Fruit fly (Drosophila melanogaster) whole organism, prepupa: ENCODE results near the gene Sumo.
A peak's percentile ranks its signal among the peaks of the same experiment; 100 is the strongest.

Source experiments
- Blimp-1 ChIP-seq: fragments of 200-800 bp; sonication (Bioruptor generic); optimal IDR thresholded peaks from 3 replicates; lab custom pipeline; 2017; ENCODE audit warnings: missing biosample characterization, missing genetic modification characterization, mild to moderate bottlenecking, moderate library complexity, missing genetic modification reagents
- CG10631 ChIP-seq: fragments of 200-800 bp; sonication (Bioruptor generic); optimal IDR thresholded peaks from 2 replicates; lab custom pipeline; 2016; ENCODE audit warnings: missing biosample characterization, missing genetic modification characterization
- CG10669 ChIP-seq: fragments of 200-800 bp; sonication (Bioruptor generic); optimal IDR thresholded peaks from 3 replicates; lab custom pipeline; 2018; ENCODE audit warnings: missing biosample characterization, mild to moderate bottlenecking, missing genetic modification characterization, moderate library complexity
- CG11294 ChIP-seq: fragments of 200-800 bp; sonication (Bioruptor generic); IDR thresholded peaks from 2 replicates; pipeline ENCODE4 v1.3.6; 2022; ENCODE audit warnings: missing biosample characterization, missing genetic modification characterization
- CG11762 ChIP-seq: fragments of 200-800 bp; sonication (Bioruptor generic); optimal IDR thresholded peaks from 3 replicates; lab custom pipeline; 2016; ENCODE audit warnings: missing biosample characterization, missing genetic modification characterization; ENCODE audit not compliant: insufficient read depth
- CG15336 ChIP-seq: fragments of 200-800 bp; sonication (Bioruptor generic); IDR thresholded peaks from 2 replicates; pipeline ENCODE4 v1.3.6; 2022; ENCODE audit warnings: missing biosample characterization, missing genetic modification characterization
- CG16779 ChIP-seq: fragments of 200-800 bp; sonication (Bioruptor generic); optimal IDR thresholded peaks from 3 replicates; lab custom pipeline; 2017; ENCODE audit warnings: missing biosample characterization, mild to moderate bottlenecking, missing genetic modification characterization
- CG3032 ChIP-seq: fragments of 200-800 bp; optimal IDR thresholded peaks from 2 replicates; lab custom pipeline; 2019; ENCODE audit warnings: missing biosample characterization, mild to moderate bottlenecking, missing genetic modification characterization, moderate library complexity
- CG31627 ChIP-seq: fragments of 200-800 bp; sonication (Bioruptor generic); optimal IDR thresholded peaks from 3 replicates; lab custom pipeline; 2016; ENCODE audit warnings: missing biosample characterization, missing genetic modification characterization
- CG32006 ChIP-seq: fragments of 200-800 bp; sonication (Bioruptor generic); optimal IDR thresholded peaks from 3 replicates; lab custom pipeline; 2017; ENCODE audit warnings: missing biosample characterization, mild to moderate bottlenecking, missing genetic modification characterization
- CG34406 ChIP-seq: fragments of 200-800 bp; sonication (Bioruptor generic); optimal IDR thresholded peaks from 3 replicates; lab custom pipeline; 2016; ENCODE audit warnings: missing biosample characterization, missing genetic modification characterization
- CG3919 ChIP-seq: fragments of 200-800 bp; sonication (Bioruptor generic); optimal IDR thresholded peaks from 3 replicates; lab custom pipeline; 2016; ENCODE audit warnings: missing biosample characterization, missing genetic modification characterization
- CG4318 ChIP-seq: fragments of 200-800 bp; sonication (Bioruptor generic); optimal IDR thresholded peaks from 3 replicates; lab custom pipeline; 2017; ENCODE audit warnings: missing biosample characterization, mild to moderate bottlenecking, missing genetic modification characterization
- CG6163 ChIP-seq: fragments of 200-800 bp; sonication (Bioruptor generic); IDR thresholded peaks from 3 replicates; pipeline ENCODE4 v1.3.6; 2022; ENCODE audit warnings: missing biosample characterization, missing genetic modification characterization
- CG6276 ChIP-seq: fragments of 200-800 bp; sonication (Bioruptor generic); optimal IDR thresholded peaks from 2 replicates; lab custom pipeline; 2017; ENCODE audit warnings: missing biosample characterization, mild to moderate bottlenecking, missing genetic modification characterization
- CG6808 ChIP-seq: fragments of 200-800 bp; sonication (Bioruptor generic); optimal IDR thresholded peaks from 3 replicates; lab custom pipeline; 2017; ENCODE audit warnings: missing biosample characterization, missing genetic modification characterization, mild to moderate bottlenecking, moderate library complexity, missing genetic modification reagents
- CG6854 ChIP-seq: fragments of 200-800 bp; sonication (Bioruptor generic); optimal IDR thresholded peaks from 2 replicates; lab custom pipeline; 2017; ENCODE audit warnings: missing biosample characterization, mild to moderate bottlenecking, missing genetic modification characterization
- CG7368 ChIP-seq: fragments of 200-800 bp; sonication (Bioruptor generic); optimal IDR thresholded peaks from 3 replicates; lab custom pipeline; 2016; ENCODE audit warnings: missing biosample characterization, missing genetic modification characterization
- CG8119 ChIP-seq: fragments of 200-800 bp; sonication (Bioruptor generic); IDR thresholded peaks from 3 replicates; pipeline ENCODE4 v1.3.6; 2022; ENCODE audit warnings: missing biosample characterization, missing genetic modification characterization
- CG8319 ChIP-seq: fragments of 200-800 bp; sonication (Bioruptor generic); optimal IDR thresholded peaks from 3 replicates; lab custom pipeline; 2016; ENCODE audit warnings: missing biosample characterization, missing genetic modification characterization
- CG8632 ChIP-seq: fragments of 200-800 bp; sonication (Bioruptor generic); optimal IDR thresholded peaks from 3 replicates; lab custom pipeline; 2016; ENCODE audit warnings: missing biosample characterization, missing genetic modification characterization
- CG9139 ChIP-seq: fragments of 200-800 bp; sonication (Bioruptor generic); optimal IDR thresholded peaks from 3 replicates; lab custom pipeline; 2017; ENCODE audit warnings: missing biosample characterization, mild to moderate bottlenecking, missing genetic modification characterization
- Eip78C ChIP-seq: fragments of 200-800 bp; sonication (Bioruptor generic); peaks from one replicate; lab custom pipeline; 2016; ENCODE audit warnings: missing biosample characterization, missing genetic modification characterization
- Eip93F ChIP-seq: fragments of 200-800 bp; sonication (Bioruptor generic); optimal IDR thresholded peaks from 2 replicates; lab custom pipeline; 2016; ENCODE audit warnings: missing biosample characterization, mild to moderate bottlenecking, missing genetic modification characterization
- Ets96B ChIP-seq: fragments of 200-800 bp; optimal IDR thresholded peaks from 2 replicates; lab custom pipeline; 2019; ENCODE audit warnings: missing biosample characterization, mild to moderate bottlenecking, missing genetic modification characterization, moderate library complexity
- Gug ChIP-seq: fragments of 200-800 bp; sonication (Bioruptor generic); IDR thresholded peaks from 2 replicates; pipeline ENCODE4 v1.3.6; 2022; ENCODE audit warnings: missing biosample characterization, missing genetic modification characterization
- Hr38 ChIP-seq: sonication (Bioruptor generic); optimal IDR thresholded peaks from 2 replicates; lab custom pipeline; 2016; ENCODE audit warnings: missing biosample characterization, missing genetic modification characterization
- Hr39 ChIP-seq: fragments of 200-800 bp; sonication (Bioruptor generic); optimal IDR thresholded peaks from 2 replicates; lab custom pipeline; 2016; ENCODE audit warnings: missing biosample characterization, missing genetic modification characterization
- Hr4 ChIP-seq: fragments of 200-800 bp; sonication (Bioruptor generic); optimal IDR thresholded peaks from 3 replicates; lab custom pipeline; 2016; ENCODE audit warnings: missing biosample characterization, missing genetic modification characterization
- Met ChIP-seq: fragments of 200-800 bp; sonication (Bioruptor generic); optimal IDR thresholded peaks from 3 replicates; lab custom pipeline; 2016; ENCODE audit warnings: missing biosample characterization, missing genetic modification characterization
- OdsH ChIP-seq: fragments of 200-800 bp; sonication (Bioruptor generic); optimal IDR thresholded peaks from 3 replicates; lab custom pipeline; 2016; ENCODE audit warnings: missing biosample characterization, missing genetic modification characterization
- Smox ChIP-seq: fragments of 200-800 bp; sonication (Bioruptor generic); optimal IDR thresholded peaks from 3 replicates; lab custom pipeline; 2016; ENCODE audit warnings: missing biosample characterization, missing genetic modification characterization
- Sox102F ChIP-seq: fragments of 200-800 bp; sonication (Bioruptor generic); optimal IDR thresholded peaks from 2 replicates; lab custom pipeline; 2016; ENCODE audit warnings: missing biosample characterization, mild to moderate bottlenecking, missing genetic modification characterization
- Sox14 ChIP-seq: fragments of 200-800 bp; sonication (Bioruptor generic); optimal IDR thresholded peaks from 3 replicates; lab custom pipeline; 2016; ENCODE audit warnings: missing biosample characterization, missing genetic modification characterization
- Sox15 ChIP-seq: fragments of 200-800 bp; sonication (Bioruptor generic); optimal IDR thresholded peaks from 3 replicates; lab custom pipeline; 2016; ENCODE audit warnings: missing biosample characterization, missing genetic modification characterization
- achi ChIP-seq: fragments of 200-800 bp; sonication (Bioruptor generic); optimal IDR thresholded peaks from 3 replicates; lab custom pipeline; 2016; ENCODE audit warnings: missing biosample characterization, missing genetic modification characterization
- acj6 ChIP-seq: fragments of 200-800 bp; sonication (Bioruptor generic); optimal IDR thresholded peaks from 3 replicates; lab custom pipeline; 2016; ENCODE audit warnings: missing biosample characterization, missing genetic modification characterization
- cyc ChIP-seq: fragments of 200-800 bp; sonication (Bioruptor generic); optimal IDR thresholded peaks from 3 replicates; lab custom pipeline; 2016; ENCODE audit warnings: missing biosample characterization, missing genetic modification characterization
- dac ChIP-seq: fragments of 200-800 bp; sonication (Bioruptor generic); optimal IDR thresholded peaks from 2 replicates; lab custom pipeline; 2017; ENCODE audit warnings: missing biosample characterization, mild to moderate bottlenecking, missing genetic modification characterization
- dsx ChIP-seq: fragments of 200-800 bp; optimal IDR thresholded peaks from 3 replicates; lab custom pipeline; 2019; ENCODE audit warnings: missing biosample characterization, mild to moderate bottlenecking, missing genetic modification characterization, moderate library complexity; ENCODE audit not compliant: poor library complexity, severe bottlenecking
- eg ChIP-seq: fragments of 200-800 bp; sonication (Bioruptor generic); IDR thresholded peaks from 3 replicates; pipeline ENCODE4 v1.3.6; 2022; ENCODE audit warnings: missing biosample characterization, missing genetic modification characterization
- fd59A ChIP-seq: fragments of 200-800 bp; sonication (Bioruptor generic); optimal IDR thresholded peaks from 2 replicates; lab custom pipeline; 2017; ENCODE audit warnings: missing biosample characterization, mild to moderate bottlenecking, missing genetic modification characterization, missing genetic modification reagents
- fd85E ChIP-seq: fragments of 200-800 bp; sonication (Bioruptor generic); optimal IDR thresholded peaks from 3 replicates; lab custom pipeline; 2016; ENCODE audit warnings: missing biosample characterization, missing genetic modification characterization
- fkh ChIP-seq: fragments of 200-800 bp; sonication (Bioruptor generic); optimal IDR thresholded peaks from 3 replicates; lab custom pipeline; 2017; ENCODE audit warnings: missing biosample characterization, mild to moderate bottlenecking, missing genetic modification characterization, moderate library complexity
- lz ChIP-seq: fragments of 200-800 bp; sonication (Bioruptor generic); optimal IDR thresholded peaks from 3 replicates; lab custom pipeline; 2016; ENCODE audit warnings: missing biosample characterization, missing genetic modification characterization
- net ChIP-seq: fragments of 200-800 bp; sonication (Bioruptor generic); optimal IDR thresholded peaks from 3 replicates; lab custom pipeline; 2016; ENCODE audit warnings: missing biosample characterization, missing genetic modification characterization
- pdm3 ChIP-seq: fragments of 200-800 bp; sonication (Bioruptor generic); optimal IDR thresholded peaks from 3 replicates; lab custom pipeline; 2016; ENCODE audit warnings: missing biosample characterization, missing genetic modification characterization
- salr ChIP-seq, 2 experiments: fragments of 200-800 bp; sonication (Bioruptor generic); optimal IDR thresholded peaks; 3 replicates each; lab custom pipeline; 2016 to 2018; ENCODE audit warnings: missing biosample characterization in 2 of 2, missing genetic modification characterization in 2 of 2, mild to moderate bottlenecking in 1 of 2
- spab ChIP-seq: fragments of 200-800 bp; sonication (Bioruptor generic); optimal IDR thresholded peaks from 2 replicates; lab custom pipeline; 2017; ENCODE audit warnings: missing biosample characterization, mild to moderate bottlenecking, missing genetic modification characterization, missing genetic modification reagents
- ss ChIP-seq, 2 experiments: fragments of 200-800 bp; sonication (Bioruptor generic); optimal IDR thresholded peaks; 2 replicates in 1 of 2; 3 replicates in 1 of 2; lab custom pipeline; 2017 to 2018; ENCODE audit warnings: mild to moderate bottlenecking in 2 of 2, missing biosample characterization in 2 of 2, missing genetic modification characterization in 2 of 2, moderate library complexity in 1 of 2
- svp ChIP-seq: fragments of 200-800 bp; sonication (Bioruptor generic); peaks from one replicate; lab custom pipeline; 2016; ENCODE audit warnings: missing biosample characterization, missing genetic modification characterization
- topi ChIP-seq: fragments of 200-800 bp; sonication (Bioruptor generic); optimal IDR thresholded peaks from 3 replicates; lab custom pipeline; 2016; ENCODE audit warnings: missing biosample characterization, missing genetic modification characterization
- vri ChIP-seq: fragments of 200-800 bp; sonication (Bioruptor generic); optimal IDR thresholded peaks from 3 replicates; lab custom pipeline; 2016; ENCODE audit warnings: missing biosample characterization, mild to moderate bottlenecking, missing genetic modification characterization

The Sumo gene

dm6 chr2L:6950096-6950495 is 17.3 kb downstream of the Sumo start, which contains the start of the genes Gas41 and SA1:
Gene Gas41, minus strand, starts transcription at chr2L:6950207.
Gene SA1, plus strand, starts transcription at chr2L:6950421.
- TF ChIP-seq ss (GFP tag; optimal IDR thresholded peaks at IDR 0.05; lab: Kevin White, UChicago) (no peak), Met (GFP tag; lab: Kevin White, UChicago) (no peak), CG8119 (GFP tag; lab: Robert Waterston, UW) (peak; percentile 81), CG11294 (GFP tag; lab: Robert Waterston, UW) (peak; percentile 69; the same call in 1 of the 2 replicates), fd59A (peak; percentile 57), Sox102F (GFP tag; lab: Kevin White, UChicago) (no peak), CG8319 (GFP tag; lab: Kevin White, UChicago) (no peak), CG31627 (peak; percentile 29), CG32006 (no peak), spab (GFP tag; lab: Kevin White, UChicago) (no peak), CG7368 (GFP tag; lab: Kevin White, UChicago) (no peak), CG4318 (GFP tag; lab: Kevin White, UChicago) (no peak), lz (GFP tag; lab: Kevin White, UChicago) (peak; percentile 78), OdsH (peak; percentile 92), Hr4 (GFP tag; lab: Kevin White, UChicago) (no peak), CG15336 (GFP tag; lab: Robert Waterston, UW) (peak; percentile 75), salr (GFP tag; optimal IDR thresholded peaks at IDR 0.05; lab: Kevin White, UChicago) (peak in 1 of 2 experiments; percentile 13), CG6854 (GFP tag; lab: Kevin White, UChicago) (no peak), CG10669 (GFP tag; lab: Kevin White, UChicago) (no peak), CG16779 (tag; lab: Kevin White, UChicago) (no peak), Gug (GFP tag; lab: Robert Waterston, UW) (peak; percentile 80), Smox (no peak), Ets96B (tag; lab: Kevin White, UChicago) (no peak), CG6276 (GFP tag; lab: Kevin White, UChicago) (no peak), acj6 (GFP tag; lab: Kevin White, UChicago) (no peak), cyc (GFP tag; lab: Kevin White, UChicago) (no peak), CG6163 (GFP tag; lab: Robert Waterston, UW) (no peak), Hr39 (GFP tag; lab: Kevin White, UChicago) (no peak), fkh (GFP tag; lab: Kevin White, UChicago) (no peak), CG8632 (no peak), vri (GFP tag; lab: Kevin White, UChicago) (no peak), dsx (GFP tag; lab: Kevin White, UChicago) (no peak), fd85E (no peak), CG3032 (peak; percentile 90), Eip78C (GFP tag; lab: Kevin White, UChicago) (no peak), Sox14 (GFP tag; lab: Kevin White, UChicago) (no peak), dac (no peak), svp (GFP tag; lab: Kevin White, UChicago) (no peak), CG10631 (peak; percentile 89), CG34406 (GFP tag; lab: Kevin White, UChicago) (no peak), achi (GFP tag; lab: Kevin White, UChicago) (no peak), pdm3 (GFP tag; lab: Kevin White, UChicago) (no peak), Hr38 (no peak), Sox15 (GFP tag; lab: Kevin White, UChicago) (peak; percentile 41), Eip93F (peak; percentile 65), net (GFP tag; lab: Kevin White, UChicago) (no peak), topi (GFP tag; lab: Kevin White, UChicago) (no peak), Blimp-1 (GFP tag; lab: Kevin White, UChicago) (no peak), CG9139 (GFP tag; lab: Kevin White, UChicago) (no peak), CG11762 (peak; percentile 29), eg (GFP tag; lab: Robert Waterston, UW) (peak; percentile 80; the same call in 2 of the 3 replicates), CG6808 (GFP tag; lab: Kevin White, UChicago) (no peak), CG3919 (GFP tag; lab: Kevin White, UChicago) (no peak)
